Fruit fly (Drosophila melanogaster) whole organism, pupa: ENCODE measurements around the gene CG4982.

ENCODE experiments used
- CG14655 ChIP-seq: fragments of 200-800 bp; sonication (Bioruptor generic); optimal IDR thresholded peaks from 3 replicates; lab custom pipeline; 2017; ENCODE audit warnings: mild to moderate bottlenecking, missing biosample characterization, missing genetic modification reagents, missing genetic modification characterization
- CG8159 ChIP-seq: fragments of 200-800 bp; sonication (Bioruptor generic); optimal IDR thresholded peaks from 3 replicates; lab custom pipeline; 2018; ENCODE audit warnings: missing biosample characterization, mild to moderate bottlenecking, missing genetic modification characterization, moderate library complexity

DNA sequence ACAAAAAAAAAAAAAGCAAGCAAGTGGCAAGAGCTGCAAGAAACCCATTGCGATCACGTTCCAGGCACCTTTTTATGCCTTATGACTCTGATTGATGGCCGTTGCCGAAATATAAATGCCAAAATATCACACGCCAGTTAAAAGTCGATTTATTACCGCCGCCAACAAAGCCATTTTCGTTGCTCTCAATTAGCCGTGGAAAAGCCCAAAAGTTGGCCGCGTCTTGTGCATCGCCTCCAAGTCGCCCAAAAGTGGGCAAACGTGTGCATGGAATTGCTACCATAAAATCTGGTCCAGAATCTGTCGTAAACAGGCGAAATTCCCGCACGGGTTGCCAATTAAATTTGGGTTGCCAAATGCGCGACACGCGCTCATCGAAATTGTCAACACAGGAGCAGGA is 9.6 kb upstream of the CG4982 start:
- TF ChIP-seq CG14655 (GFP tag; lab: Kevin White, UChicago) = no peak
- no peak for TF ChIP-seq CG8159 (tag; lab: Kevin White, UChicago)
